Fruit fly (Drosophila melanogaster) whole organism, embryonic: ENCODE measurements around the gene Sur.

Source experiments
- Antp ChIP-seq: fragments of 200-800 bp; sonication (Bioruptor generic); optimal IDR thresholded peaks from 3 replicates; lab custom pipeline; 2016; ENCODE audit warnings: missing biosample characterization, missing genetic modification characterization
- Bdp1 ChIP-seq: fragments of 200-800 bp; sonication (Bioruptor generic); optimal IDR thresholded peaks from 3 replicates; lab custom pipeline; 2016; ENCODE audit warnings: missing biosample characterization, missing genetic modification characterization
- CG1024 ChIP-seq: fragments of 200-800 bp; sonication (Bioruptor generic); IDR thresholded peaks from 2 replicates; pipeline ENCODE4 v1.3.6; 2022; ENCODE audit warnings: missing biosample characterization, missing genetic modification characterization
- CG10543 ChIP-seq: fragments of 200-800 bp; sonication (Bioruptor generic); optimal IDR thresholded peaks from 3 replicates; lab custom pipeline; 2017; ENCODE audit warnings: missing biosample characterization, mild to moderate bottlenecking, missing genetic modification characterization, moderate library complexity
- CG17612 ChIP-seq: fragments of 200-800 bp; sonication (Bioruptor generic); IDR thresholded peaks from 2 replicates; pipeline ENCODE4 v1.3.6; 2022; ENCODE audit warnings: missing biosample characterization, missing genetic modification characterization
- CG18011 ChIP-seq: fragments of 200-800 bp; sonication (Bioruptor generic); optimal IDR thresholded peaks from 2 replicates; lab custom pipeline; 2017; ENCODE audit warnings: missing biosample characterization, missing genetic modification characterization, mild to moderate bottlenecking, moderate library complexity, missing genotype
- CG18764 ChIP-seq: fragments of 200-800 bp; sonication (Bioruptor generic); optimal IDR thresholded peaks from 3 replicates; lab custom pipeline; 2016; ENCODE audit warnings: missing biosample characterization, missing genetic modification characterization
- CG2116 ChIP-seq: fragments of 200-800 bp; sonication (Bioruptor generic); optimal IDR thresholded peaks from 3 replicates; lab custom pipeline; 2018; ENCODE audit warnings: missing biosample characterization, mild to moderate bottlenecking, missing genetic modification characterization
- CG2129 ChIP-seq: fragments of 200-800 bp; sonication (Bioruptor generic); IDR thresholded peaks from 2 replicates; pipeline ENCODE4 v1.3.6; 2022; ENCODE audit warnings: missing biosample characterization, missing genetic modification characterization; ENCODE audit not compliant: partially characterized antibody
- CG30403 ChIP-seq: fragments of 200-800 bp; sonication (Bioruptor generic); optimal IDR thresholded peaks from 3 replicates; lab custom pipeline; 2016; ENCODE audit warnings: missing biosample characterization, missing genetic modification characterization
- CG3163 ChIP-seq: fragments of 200-800 bp; sonication (Bioruptor generic); optimal IDR thresholded peaks from 3 replicates; lab custom pipeline; 2016; ENCODE audit warnings: missing biosample characterization, missing genetic modification characterization
- CG4730 ChIP-seq: fragments of 200-800 bp; sonication (Bioruptor generic); IDR thresholded peaks from 2 replicates; pipeline ENCODE4 v1.3.6; 2022; ENCODE audit warnings: missing biosample characterization, missing genetic modification characterization
- CG6272 ChIP-seq: fragments of 200-800 bp; sonication (Bioruptor generic); IDR thresholded peaks from 2 replicates; pipeline ENCODE4 v1.3.6; 2022; ENCODE audit warnings: missing biosample characterization, missing genetic modification characterization
- CG8089 ChIP-seq: fragments of 200-800 bp; sonication (Bioruptor generic); optimal IDR thresholded peaks from 3 replicates; lab custom pipeline; 2016; ENCODE audit warnings: missing biosample characterization, missing genetic modification characterization
- CG8281 ChIP-seq: fragments of 200-800 bp; sonication (Bioruptor generic); optimal IDR thresholded peaks from 2 replicates; lab custom pipeline; 2018; ENCODE audit warnings: missing biosample characterization, mild to moderate bottlenecking, missing genetic modification characterization, moderate library complexity
- Dek ChIP-seq: fragments of 200-800 bp; sonication (Bioruptor generic); optimal IDR thresholded peaks from 3 replicates; lab custom pipeline; 2019; ENCODE audit warnings: missing biosample characterization, mild to moderate bottlenecking, missing genetic modification characterization, moderate library complexity
- Doc2 ChIP-seq: fragments of 200-800 bp; sonication (Bioruptor generic); IDR thresholded peaks from 2 replicates; pipeline ENCODE4 v1.3.6; 2022; ENCODE audit warnings: missing biosample characterization, missing genetic modification characterization
- Doc3 ChIP-seq: fragments of 200-800 bp; sonication (Bioruptor generic); IDR thresholded peaks from 3 replicates; pipeline ENCODE4 v1.3.6; 2022; ENCODE audit warnings: missing biosample characterization, missing genetic modification characterization; ENCODE audit not compliant: partially characterized antibody
- Drgx ChIP-seq: fragments of 200-800 bp; sonication (Bioruptor generic); IDR thresholded peaks from 2 replicates; pipeline ENCODE4 v1.3.6; 2022; ENCODE audit warnings: missing biosample characterization, missing genetic modification characterization
- Elba2 ChIP-seq: fragments of 200-800 bp; sonication (Bioruptor generic); optimal IDR thresholded peaks from 3 replicates; lab custom pipeline; 2016; ENCODE audit warnings: missing biosample characterization, missing genetic modification characterization
- Gug ChIP-seq: fragments of 200-800 bp; sonication (Bioruptor generic); IDR thresholded peaks from 4 replicates; pipeline ENCODE4 v1.3.6; 2022; ENCODE audit warnings: missing biosample characterization, missing genetic modification characterization
- H15 ChIP-seq: fragments of 200-800 bp; sonication (Bioruptor generic); IDR thresholded peaks from 3 replicates; pipeline ENCODE4 v1.3.6; 2022; ENCODE audit warnings: missing biosample characterization, missing genetic modification characterization
- HLH4C ChIP-seq: fragments of 200-800 bp; sonication (Bioruptor generic); IDR thresholded peaks from 3 replicates; pipeline ENCODE4 v1.3.6; 2022; ENCODE audit warnings: missing biosample characterization, missing genetic modification characterization; ENCODE audit not compliant: partially characterized antibody
- HLH54F ChIP-seq: fragments of 200-800 bp; sonication (Bioruptor generic); optimal IDR thresholded peaks from 3 replicates; lab custom pipeline; 2016; ENCODE audit warnings: missing biosample characterization, missing genetic modification characterization
- Hr51 ChIP-seq, 2 experiments: fragments of 200-800 bp; sonication (Bioruptor generic); optimal IDR thresholded peaks; 2 replicates in 1 of 2; 3 replicates in 1 of 2; lab custom pipeline; 2016 to 2018; ENCODE audit warnings: missing biosample characterization in 2 of 2, missing genetic modification characterization in 2 of 2, mild to moderate bottlenecking in 1 of 2, moderate library complexity in 1 of 2
- Jarid2 ChIP-seq: fragments of 200-800 bp; sonication (Bioruptor generic); optimal IDR thresholded peaks from 3 replicates; lab custom pipeline; 2017; ENCODE audit warnings: mild to moderate bottlenecking, missing biosample characterization, missing genetic modification reagents, missing genetic modification characterization
- Med ChIP-seq: fragments of 200-800 bp; sonication (Bioruptor generic); peaks from one replicate; lab custom pipeline; 2016; ENCODE audit warnings: missing biosample characterization, missing genetic modification characterization, mild to moderate bottlenecking, inconsistent platforms, moderate library complexity
- Mrtf ChIP-seq: fragments of 200-800 bp; sonication (Bioruptor generic); IDR thresholded peaks from 3 replicates; pipeline ENCODE4 v1.3.6; 2022; ENCODE audit warnings: missing biosample characterization, missing genetic modification characterization
- Oli ChIP-seq: fragments of 200-800 bp; sonication (Bioruptor generic); optimal IDR thresholded peaks from 2 replicates; lab custom pipeline; 2018; ENCODE audit warnings: missing biosample characterization, mild to moderate bottlenecking, missing genetic modification characterization, moderate library complexity
- Poxn ChIP-seq: fragments of 200-800 bp; sonication (Bioruptor generic); IDR thresholded peaks from 2 replicates; pipeline ENCODE4 v1.3.6; 2022; ENCODE audit warnings: missing biosample characterization, missing genetic modification characterization
- al ChIP-seq: fragments of 200-800 bp; sonication (Bioruptor generic); IDR thresholded peaks from 2 replicates; pipeline ENCODE4 v1.3.6; 2022; ENCODE audit warnings: missing biosample characterization, missing genetic modification characterization
- bigmax ChIP-seq: fragments of 200-800 bp; sonication (Bioruptor generic); optimal IDR thresholded peaks from 2 replicates; lab custom pipeline; 2018; ENCODE audit warnings: missing biosample characterization, mild to moderate bottlenecking, missing genetic modification characterization
- cad ChIP-seq: fragments of >200 bp; optimal IDR thresholded peaks from 2 replicates; lab custom pipeline; 2017; ENCODE audit warnings: missing biosample characterization, missing genetic modification characterization
- corto ChIP-seq: fragments of 200-800 bp; sonication (Bioruptor generic); optimal IDR thresholded peaks from 2 replicates; lab custom pipeline; 2016; ENCODE audit warnings: missing biosample characterization, mild to moderate bottlenecking, missing genetic modification characterization, moderate library complexity
- crc ChIP-seq: fragments of 200-800 bp; sonication (Bioruptor generic); optimal IDR thresholded peaks from 2 replicates; lab custom pipeline; 2016; ENCODE audit warnings: missing biosample characterization, missing genetic modification characterization
- croc ChIP-seq: fragments of 200-800 bp; sonication (Bioruptor generic); conservative IDR thresholded peaks from 3 replicates; pipeline ENCODE4 v1.3.6; 2022; ENCODE audit warnings: missing biosample characterization, missing genetic modification characterization
- dan ChIP-seq: fragments of 200-800 bp; sonication (Bioruptor generic); IDR thresholded peaks from 2 replicates; pipeline ENCODE4 v1.3.6; 2022; ENCODE audit warnings: missing biosample characterization, missing genetic modification characterization
- gce ChIP-seq: fragments of 200-800 bp; sonication (Bioruptor generic); IDR thresholded peaks from 3 replicates; pipeline ENCODE4 v1.3.6; 2022; ENCODE audit warnings: missing biosample characterization, missing genetic modification characterization
- gro ChIP-seq: fragments of 200-800 bp; sonication (Bioruptor generic); optimal IDR thresholded peaks from 2 replicates; lab custom pipeline; 2016; ENCODE audit warnings: missing biosample characterization, missing genetic modification characterization
- oc ChIP-seq: fragments of 200-800 bp; sonication (Bioruptor generic); optimal IDR thresholded peaks from 2 replicates; lab custom pipeline; 2018; ENCODE audit warnings: missing biosample characterization, mild to moderate bottlenecking, missing genetic modification characterization, moderate library complexity
- pb ChIP-seq: fragments of 200-800 bp; sonication (Bioruptor generic); optimal IDR thresholded peaks from 3 replicates; lab custom pipeline; 2016; ENCODE audit warnings: missing biosample characterization, missing genetic modification characterization
- pho ChIP-seq: fragments of 200-800 bp; sonication (Bioruptor generic); optimal IDR thresholded peaks from 2 replicates; lab custom pipeline; 2016; ENCODE audit warnings: missing biosample characterization, missing genetic modification characterization
- prd ChIP-seq, 3 experiments: fragments of >200 bp in 2 of 3; fragments of 200-800 bp in 1 of 3; sonication (Bioruptor generic) in 1 of 3; optimal IDR thresholded peaks in 2 of 3; IDR thresholded peaks in 1 of 3; 2 replicates in 2 of 3; 3 replicates in 1 of 3; pipeline versions ENCODE4 v1.3.6 to Lab custom; 2017 to 2022; ENCODE audit warnings: missing biosample characterization in 1 of 3, missing genetic modification characterization in 1 of 3
- pzg ChIP-seq: fragments of 200-800 bp; sonication (Bioruptor generic); optimal IDR thresholded peaks from 3 replicates; lab custom pipeline; 2018; ENCODE audit warnings: missing biosample characterization, mild to moderate bottlenecking, missing genetic modification characterization, moderate library complexity
- sd ChIP-seq: fragments of 200-800 bp; sonication (Bioruptor generic); optimal IDR thresholded peaks from 3 replicates; lab custom pipeline; 2018; ENCODE audit warnings: missing biosample characterization, mild to moderate bottlenecking, missing genetic modification characterization, moderate library complexity
- sim ChIP-seq: fragments of 200-800 bp; sonication (Bioruptor generic); IDR thresholded peaks from 2 replicates; pipeline ENCODE4 v1.3.6; 2022; ENCODE audit warnings: missing biosample characterization, missing genetic modification characterization
- sima ChIP-seq: fragments of 200-800 bp; sonication (Bioruptor generic); optimal IDR thresholded peaks from 2 replicates; lab custom pipeline; 2016; ENCODE audit warnings: missing biosample characterization, missing genetic modification characterization
- toy ChIP-seq: fragments of 200-800 bp; sonication (Bioruptor generic); IDR thresholded peaks from 2 replicates; pipeline ENCODE4 v1.3.6; 2022; ENCODE audit warnings: missing biosample characterization, missing genetic modification characterization
- usp ChIP-seq: fragments of >200 bp; optimal IDR thresholded peaks from 2 replicates; lab custom pipeline; 2017; ENCODE audit warnings: missing biosample characterization, missing genetic modification characterization
- wek ChIP-seq: fragments of 200-800 bp; sonication (Bioruptor generic); optimal IDR thresholded peaks from 3 replicates; lab custom pipeline; 2018; ENCODE audit warnings: missing biosample characterization, mild to moderate bottlenecking, missing genetic modification characterization, moderate library complexity
- zf30C ChIP-seq: fragments of 200-800 bp; sonication (Bioruptor generic); optimal IDR thresholded peaks from 3 replicates; lab custom pipeline; 2018; ENCODE audit warnings: missing biosample characterization, mild to moderate bottlenecking, missing genetic modification characterization

Gene Sur

DNA sequence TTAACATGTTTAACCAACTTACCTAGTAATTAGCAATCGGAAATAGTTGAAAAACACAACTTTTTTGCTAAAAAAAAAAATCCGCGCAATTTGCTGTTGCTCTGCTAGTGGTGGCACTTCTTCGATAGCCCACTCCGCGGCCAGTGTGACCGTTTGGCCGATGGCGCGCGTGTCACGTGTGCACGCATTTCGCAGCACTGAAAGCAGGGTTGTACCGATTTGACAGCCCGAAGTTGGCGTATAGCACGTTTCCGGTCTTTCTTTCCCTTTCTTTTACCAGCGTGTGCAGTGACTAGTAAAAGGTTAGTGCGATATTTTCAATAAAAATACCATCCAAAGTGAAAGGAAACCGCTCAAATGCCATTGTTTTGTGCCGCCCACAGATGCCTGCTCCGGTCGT is 1.9 kb upstream of the Sur start, which contains the start of the genes Ripalpha and RpL7 (continued):
- TF ChIP-seq CG18764 (peak; percentile 98), Doc3 (GFP tag; lab: Robert Waterston, UW) (peak; percentile 66; the same call in 2 of the 3 replicates), corto (GFP tag; lab: Kevin White, UChicago) (peak; percentile 85), oc (peak; percentile 94), Jarid2 (GFP tag; lab: Kevin White, UChicago) (peak; percentile 93), pb (peak; percentile 97), crc (peak; percentile 96), usp (GFP tag; lab: Kevin White, UChicago) (no peak), CG2116 (GFP tag; lab: Kevin White, UChicago) (peak; percentile 100), Med (GFP tag; lab: Kevin White, UChicago) (peak; percentile 100), pzg (GFP tag; lab: Kevin White, UChicago) (peak; percentile 100), HLH4C (GFP tag; lab: Robert Waterston, UW) (peak; percentile 79), Dek (tag; lab: Kevin White, UChicago) (peak; percentile 95), Doc2 (GFP tag; lab: Robert Waterston, UW) (no peak), bigmax (GFP tag; lab: Kevin White, UChicago) (peak; percentile 92), al (GFP tag; lab: Robert Waterston, UW) (peak; percentile 94), sd (peak; percentile 81), Poxn (GFP tag; lab: Robert Waterston, UW) (peak; percentile 90), Antp (GFP tag; lab: Kevin White, UChicago) (peak; percentile 92), HLH54F (GFP tag; lab: Kevin White, UChicago) (peak; percentile 98), gce (GFP tag; lab: Robert Waterston, UW) (peak; percentile 97), CG4730 (GFP tag; lab: Robert Waterston, UW) (peak; percentile 88), wek (GFP tag; lab: Kevin White, UChicago) (peak; percentile 95), sim (GFP tag; lab: Robert Waterston, UW) (peak; percentile 89), CG1024 (GFP tag; lab: Robert Waterston, UW) (peak; percentile 94), CG10543 (peak; percentile 99), dan (GFP tag; lab: Robert Waterston, UW) (no peak), CG17612 (peak; percentile 94), CG8089 (GFP tag; lab: Kevin White, UChicago) (peak; percentile 98), gro (peak; percentile 98), Oli (tag; lab: Kevin White, UChicago) (peak; percentile 89), Hr51 (GFP tag; optimal IDR thresholded peaks at IDR 0.05; lab: Kevin White, UChicago) (peak; percentile 88 to 99), Gug (GFP tag; lab: Robert Waterston, UW) (peak; percentile 88; the same call in 3 of the 4 replicates), CG18011 (peak; percentile 92), prd (optimal IDR thresholded peaks at IDR 0.05; lab: Kevin White, UChicago) (no peak), prd (GFP tag; IDR thresholded peaks at IDR 0.05; lab: Robert Waterston, UW) (peak; percentile 91), cad (GFP tag; lab: Kevin White, UChicago) (no peak), zf30C (peak; percentile 77), Mrtf (peak; percentile 92), croc (GFP tag; lab: Robert Waterston, UW) (peak; percentile 89), toy (GFP tag; lab: Robert Waterston, UW) (no peak; the same call in 1 of the 2 replicates), CG30403 (GFP tag; lab: Kevin White, UChicago) (peak; percentile 96), sima (GFP tag; lab: Kevin White, UChicago) (peak; percentile 96), CG2129 (GFP tag; lab: Robert Waterston, UW) (peak; percentile 48), H15 (GFP tag; lab: Robert Waterston, UW) (peak; percentile 97), Elba2 (GFP tag; lab: Kevin White, UChicago) (peak; percentile 80), pho (peak; percentile 98), Drgx (GFP tag; lab: Robert Waterston, UW) (peak; percentile 84), CG8281 (tag; lab: Kevin White, UChicago) (peak; percentile 82), CG6272 (GFP tag; lab: Robert Waterston, UW) (peak; percentile 94), CG3163 (GFP tag; lab: Kevin White, UChicago) (peak; percentile 92), Bdp1 (GFP tag; lab: Kevin White, UChicago) (peak; percentile 94)
